Fruit fly (Drosophila melanogaster): ENCODE measurements around the gene CG16986.

CG16986 gene

DNA sequence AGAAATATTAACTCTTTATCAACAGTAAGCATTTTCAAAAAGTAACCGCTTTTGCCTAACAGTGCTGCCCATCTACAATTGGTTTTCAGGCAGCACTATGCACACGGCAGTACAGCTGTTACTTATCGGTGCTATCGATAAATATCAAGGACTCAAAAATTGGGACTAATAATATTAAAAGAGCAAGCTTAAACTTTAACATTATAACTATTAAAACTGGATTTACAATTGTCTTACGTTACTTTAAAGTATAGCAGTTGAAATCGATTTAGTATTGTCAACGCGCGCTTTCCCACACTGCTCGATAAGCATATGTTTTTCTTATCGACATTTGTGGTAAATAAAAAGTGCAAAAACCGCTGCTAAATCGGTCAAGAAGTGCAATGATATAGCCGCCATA is 31.3 kb downstream of the CG16986 start, which contains the start of the genes CG42245 and MEP-1 (continued):
- TF ChIP-seq lola (GFP tag; optimal IDR thresholded peaks at IDR 0.05) (peak in 1 of 3 experiments; percentile 32), sc (optimal IDR thresholded peaks at IDR 0.05) (no peak), sc (GFP tag; optimal IDR thresholded peaks at IDR 0.05) (peak; percentile 1), CG1832 (GFP tag; optimal IDR thresholded peaks at IDR 0.05) (no peak), cato (GFP tag; optimal IDR thresholded peaks at IDR 0.05; ENCODE audit: borderline replicate concordance) (peak; percentile 23), sens (GFP tag) (peak; percentile 92), CG16779 (GFP tag; IDR thresholded peaks at IDR 0.05) (no peak), CG2202 (tag; optimal IDR thresholded peaks at IDR 0.05) (no peak), Atf-2 (GFP tag; optimal IDR thresholded peaks at IDR 0.05) (peak; percentile 14), h (optimal IDR thresholded peaks at IDR 0.05) (no peak), az2 (GFP tag; optimal IDR thresholded peaks at IDR 0.05) (peak; percentile 37), Myb (GFP tag; optimal IDR thresholded peaks at IDR 0.05) (peak; percentile 97), CG15269 (tag; optimal IDR thresholded peaks at IDR 0.05) (peak; percentile 38), CG2129 (GFP tag; IDR thresholded peaks at IDR 0.05; ENCODE audit: partially characterized antibody) (no peak), mld (GFP tag; IDR thresholded peaks at IDR 0.05; ENCODE audit: partially characterized antibody) (peak; percentile 67; the same call in 1 of the 3 replicates), Gsc (GFP tag; IDR thresholded peaks at IDR 0.05) (no peak), pum (GFP tag; optimal IDR thresholded peaks at IDR 0.05) (peak; percentile 37), Hey (tag; optimal IDR thresholded peaks at IDR 0.05) (no peak), CkIIα-i1 (GFP tag; IDR thresholded peaks at IDR 0.05) (no peak), CG2889 (GFP tag; IDR thresholded peaks at IDR 0.05) (no peak), CG6272 (GFP tag; IDR thresholded peaks at IDR 0.05) (no peak), CG1792 (GFP tag; optimal IDR thresholded peaks at IDR 0.05) (peak; percentile 45), CG7556 (GFP tag; optimal IDR thresholded peaks at IDR 0.05) (peak; percentile 11), CG6689 (GFP tag; IDR thresholded peaks at IDR 0.05) (no peak), insv (GFP tag; optimal IDR thresholded peaks at IDR 0.05) (peak in 1 of 2 experiments; percentile 34), gcm2 (GFP tag; optimal IDR thresholded peaks at IDR 0.05) (peak; percentile 61), CG9932 (GFP tag; IDR thresholded peaks at IDR 0.05) (peak; percentile 20; the same call in 1 of the 2 replicates), gce (GFP tag; IDR thresholded peaks at IDR 0.05) (no peak), CG10565 (GFP tag; optimal IDR thresholded peaks at IDR 0.05) (no peak), CG17328 (GFP tag; IDR thresholded peaks at IDR 0.05) (no peak), cg (GFP tag; optimal IDR thresholded peaks at IDR 0.05) (no peak), trh (GFP tag; optimal IDR thresholded peaks at IDR 0.05) (no peak), CG4404 (GFP tag; IDR thresholded peaks at IDR 0.05) (no peak), Dbx (GFP tag; IDR thresholded peaks at IDR 0.05) (peak; percentile 22; the same call in 1 of the 3 replicates), jigr1 (GFP tag; IDR thresholded peaks at IDR 0.05) (no peak), en (GFP tag; optimal IDR thresholded peaks at IDR 0.05) (no peak), CG6854 (GFP tag; optimal IDR thresholded peaks at IDR 0.05) (no peak), CG9609 (GFP tag; optimal IDR thresholded peaks at IDR 0.05) (peak; percentile 17), CG17829 (tag; optimal IDR thresholded peaks at IDR 0.05) (peak; percentile 59), CG12155 (GFP tag; optimal IDR thresholded peaks at IDR 0.05) (peak; percentile 56), crp (GFP tag; optimal IDR thresholded peaks at IDR 0.05) (peak; percentile 91 to 96), CG12071 (GFP tag; optimal IDR thresholded peaks at IDR 0.05) (no peak), NFAT (GFP tag; IDR thresholded peaks at IDR 0.05) (no peak), CG8478 (optimal IDR thresholded peaks at IDR 0.05) (no peak), tna (GFP tag; IDR thresholded peaks at IDR 0.05; ENCODE audit: partially characterized antibody) (0 out of 2 replicates have a peak, but pooled peaks have one; percentile 61), Hr39 (optimal IDR thresholded peaks at IDR 0.05) (no peak), NC2α (GFP tag; optimal IDR thresholded peaks at IDR 0.05) (peak; percentile 41), Optix (GFP tag; IDR thresholded peaks at IDR 0.05) (no peak), dmrt99B (tag; optimal IDR thresholded peaks at IDR 0.05) (peak; percentile 3), ind (GFP tag; optimal IDR thresholded peaks at IDR 0.05) (peak; percentile 53), B-H1 (GFP tag; IDR thresholded peaks at IDR 0.05) (no peak), zfh2 (GFP tag; optimal IDR thresholded peaks at IDR 0.05) (peak; percentile 33), caup (GFP tag; optimal IDR thresholded peaks at IDR 0.05; ENCODE audit: severe bottlenecking) (peak; percentile 51)

Measured in whole organism, embryonic.